Fruit fly (Drosophila melanogaster) whole organism, larva: ENCODE results near the gene mia.

ENCODE experiments used
- noc ChIP-seq: fragments of 200-800 bp; sonication (Bioruptor generic); optimal IDR thresholded peaks from 3 replicates; lab custom pipeline; 2019; ENCODE audit warnings: missing biosample characterization, mild to moderate bottlenecking, missing genetic modification characterization, moderate library complexity

The mia gene

dm6 chr3R:5564775-5565190 lies 13.8 kb upstream of the mia start, which contains the start of the genes CG14671 and CG12746:
CG14671 (minus strand) TSS chr3R:5564815.
CG12746 (plus strand) TSS chr3R:5564865.
- TF ChIP-seq noc (tag; lab: Kevin White, UChicago) = no peak

- no peak for TF ChIP-seq noc (tag; lab: Kevin White, UChicago)
Measured at dm6 chr3R:5563420-5563819, 12.5 kb upstream of the mia start, which contains the start of gene Pi4KIIalpha. Pi4KIIalpha (minus strand) TSS chr3R:5563652.

dm6 chr3R:5562956-5563355 lies 12.0 kb upstream of the mia start:
- TF ChIP-seq noc (tag; lab: Kevin White, UChicago) = no peak

dm6 chr3R:5554852-5555251 lies 3.9 kb upstream of the mia start, which contains the start of gene Snm1:
Snm1 (plus strand) TSS chr3R:5555084.
- TF ChIP-seq noc (tag; lab: Kevin White, UChicago) = no peak

- TF ChIP-seq noc (tag; lab: Kevin White, UChicago) = no peak
Measured at dm6 chr3R:5554082-5554481, 3.1 kb upstream of the mia start, which contains the start of gene Pcmt. Pcmt (minus strand) TSS chr3R:5554316.

dm6 chr3R:5551593-5551992 lies 625 bp upstream of the mia start:
- no peak for TF ChIP-seq noc (tag; lab: Kevin White, UChicago)

dm6 chr3R:5550452-5550851 lies 516 bp downstream of the mia start:
- TF ChIP-seq noc (tag; lab: Kevin White, UChicago) = no peak

- TF ChIP-seq noc (tag; lab: Kevin White, UChicago) = no peak
Measured at dm6 chr3R:5547464-5547943, 3.5 kb downstream of the mia start, which contains the start of gene CG2519. CG2519 (minus strand) TSS chr3R:5547775.

- TF ChIP-seq noc (tag; lab: Kevin White, UChicago) = no peak
Measured at dm6 chr3R:5527563-5527962, 23.4 kb downstream of the mia start.

dm6 chr3R:5524804-5525203 lies 26.2 kb downstream of the mia start:
- no peak for TF ChIP-seq noc (tag; lab: Kevin White, UChicago)

dm6 chr3R:5523070-5523637 lies 27.8 kb downstream of the mia start, which contains the start of the genes CG43845 and Nmdar1:
CG43845 (minus strand) TSS chr3R:5523120.
Nmdar1 (minus strand) TSS chr3R:5523328.
- no peak for TF ChIP-seq noc (tag; lab: Kevin White, UChicago)

dm6 chr3R:5520566-5520965 lies 30.4 kb downstream of the mia start:
- no peak for TF ChIP-seq noc (tag; lab: Kevin White, UChicago)

dm6 chr3R:5519789-5520188 lies 31.2 kb downstream of the mia start:
- no peak for TF ChIP-seq noc (tag; lab: Kevin White, UChicago)

dm6 chr3R:5518627-5519026 lies 32.3 kb downstream of the mia start:
- TF ChIP-seq noc (tag; lab: Kevin White, UChicago) = no peak

dm6 chr3R:5517876-5518211 lies 33.1 kb downstream of the mia start:
- TF ChIP-seq noc (tag; lab: Kevin White, UChicago) = no peak

dm6 chr3R:5517002-5517875 lies 33.7 kb downstream of the mia start, which contains the start of gene Itpr:
Itpr (plus strand) TSS chr3R:5517117.
- peak; percentile 61 for TF ChIP-seq noc (tag; lab: Kevin White, UChicago)
